Fruit fly (Drosophila melanogaster): ENCODE data around the gene Bulli.
A peak's percentile ranks its signal among the peaks of the same experiment; 100 is the strongest.

The Bulli gene

DNA sequence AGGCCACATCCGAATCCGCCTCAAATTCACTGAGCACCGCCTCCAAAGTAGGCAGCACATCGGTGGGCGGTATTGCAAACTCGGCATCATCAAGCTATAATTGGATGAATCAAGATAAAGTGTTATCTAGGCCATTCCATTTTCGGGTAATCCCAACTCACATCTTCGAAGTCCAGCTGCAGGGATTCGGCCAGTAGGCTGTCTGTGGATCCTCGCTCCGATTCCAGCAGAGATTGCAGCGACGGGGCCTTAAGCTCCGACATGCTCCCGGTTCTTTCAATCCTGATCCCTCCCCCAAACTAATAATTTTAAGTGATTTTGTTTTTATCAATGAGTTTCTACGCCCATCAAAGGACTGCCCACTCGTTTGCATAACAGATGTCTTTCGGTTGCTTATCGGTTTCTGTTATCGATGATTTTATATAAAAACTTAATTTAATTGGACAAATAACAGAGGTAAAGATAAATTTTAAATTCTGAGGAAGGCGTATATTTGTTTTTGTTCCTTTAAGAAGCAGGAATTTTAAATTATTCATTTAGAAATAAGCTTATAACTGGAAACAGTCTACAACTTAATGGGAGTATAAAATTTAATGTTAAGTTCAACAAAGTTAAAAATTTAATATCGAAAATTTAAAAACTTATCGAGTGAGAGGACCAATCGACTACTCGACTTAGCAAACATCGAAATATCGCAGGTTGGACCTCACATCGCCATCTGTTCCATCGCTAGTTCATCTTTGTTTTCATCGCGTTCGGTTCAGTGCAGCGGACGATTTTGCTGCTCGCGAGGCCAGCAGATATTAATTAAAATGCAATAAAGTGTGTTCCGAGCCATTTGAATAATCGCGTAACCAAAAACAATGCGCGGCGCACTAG, 6.7 kb downstream of the Bulli start, which contains the start of the genes Vps8 and sfl (continued):
- TF ChIP-seq oc (tag; optimal IDR thresholded peaks at IDR 0.05) (peak; percentile 6), CG17186 (GFP tag; optimal IDR thresholded peaks at IDR 0.05) (no peak), CG15479 (GFP tag; optimal IDR thresholded peaks at IDR 0.05) (no peak), Dll (GFP tag; IDR thresholded peaks at IDR 0.05; ENCODE audit: partially characterized antibody) (peak; percentile 91), CG3838 (GFP tag; optimal IDR thresholded peaks at IDR 0.05) (no peak), CG6765 (GFP tag; optimal IDR thresholded peaks at IDR 0.05) (peak; percentile 31), CG13424 (tag; optimal IDR thresholded peaks at IDR 0.05) (peak; percentile 12), Ada2b (GFP tag; IDR thresholded peaks at IDR 0.05) (no peak), mirr (GFP tag; optimal IDR thresholded peaks at IDR 0.05) (no peak), slbo (GFP tag; IDR thresholded peaks at IDR 0.05) (peak; percentile 58), Fer1 (GFP tag; optimal IDR thresholded peaks at IDR 0.05) (peak; percentile 24), CG4282 (GFP tag; optimal IDR thresholded peaks at IDR 0.05) (no peak), CG1529 (GFP tag; optimal IDR thresholded peaks at IDR 0.05) (no peak), unpg (GFP tag; optimal IDR thresholded peaks at IDR 0.05) (no peak), Bdp1 (GFP tag; optimal IDR thresholded peaks at IDR 0.05) (no peak), Deaf1 (tag; optimal IDR thresholded peaks at IDR 0.05) (peak; percentile 11), D19A (tag; optimal IDR thresholded peaks at IDR 0.05) (peak; percentile 6), Nf-YB (GFP tag; optimal IDR thresholded peaks at IDR 0.05) (peak; percentile 30), ab (GFP tag; optimal IDR thresholded peaks at IDR 0.05) (no peak), jumu (GFP tag; optimal IDR thresholded peaks at IDR 0.05) (no peak), grau (tag; optimal IDR thresholded peaks at IDR 0.05) (peak; percentile 33), H2.0 (GFP tag; IDR thresholded peaks at IDR 0.05) (no peak), NFAT (GFP tag; IDR thresholded peaks at IDR 0.05) (peak; percentile 46; the same call in 1 of the 2 replicates), CG10543 (GFP tag; optimal IDR thresholded peaks at IDR 0.05) (peak; percentile 30), phol (tag; optimal IDR thresholded peaks at IDR 0.05) (peak; percentile 56), tll (GFP tag; optimal IDR thresholded peaks at IDR 0.05) (peak in 1 of 2 experiments; percentile 20), CG32767 (GFP tag; IDR thresholded peaks at IDR 0.05) (no peak), pum (GFP tag; optimal IDR thresholded peaks at IDR 0.05) (peak; percentile 19), zen (tag; optimal IDR thresholded peaks at IDR 0.05) (no peak), Atf3 (GFP tag; optimal IDR thresholded peaks at IDR 0.05) (no peak), CrebB (tag; optimal IDR thresholded peaks at IDR 0.05) (no peak), CG1603 (tag; optimal IDR thresholded peaks at IDR 0.05) (peak; percentile 18), CG3065 (GFP tag; optimal IDR thresholded peaks at IDR 0.05) (no peak), CG8290 (GFP tag; optimal IDR thresholded peaks at IDR 0.05) (peak; percentile 32), CG8290 (tag; optimal IDR thresholded peaks at IDR 0.05) (peak; percentile 0 to 47), hkb (optimal IDR thresholded peaks at IDR 0.05) (no peak), hkb (GFP tag; IDR thresholded peaks at IDR 0.05) (peak; percentile 33; the same call in 1 of the 2 replicates), gro (GFP tag; optimal IDR thresholded peaks at IDR 0.05) (peak; percentile 18), CG43689 (GFP tag; IDR thresholded peaks at IDR 0.05) (no peak), mld (GFP tag; IDR thresholded peaks at IDR 0.05; ENCODE audit: partially characterized antibody) (peak; percentile 80; the same call in 2 of the 3 replicates), nerfin-1 (tag; optimal IDR thresholded peaks at IDR 0.05) (peak; percentile 38), da (GFP tag; optimal IDR thresholded peaks at IDR 0.05) (no peak), inv (GFP tag; IDR thresholded peaks at IDR 0.05; ENCODE audit: partially characterized antibody) (peak; percentile 82; the same call in 1 of the 2 replicates), Sin3A (optimal IDR thresholded peaks at IDR 0.05) (peak; percentile 69), HLH4C (GFP tag; IDR thresholded peaks at IDR 0.05; ENCODE audit: partially characterized antibody) (peak; percentile 90), bbx (GFP tag; IDR thresholded peaks at IDR 0.05; ENCODE audit: partially characterized antibody) (peak; percentile 87), lab (GFP tag; optimal IDR thresholded peaks at IDR 0.05) (peak; percentile 17), CG2129 (GFP tag; IDR thresholded peaks at IDR 0.05; ENCODE audit: partially characterized antibody) (peak; percentile 70; the same call in 1 of the 2 replicates), CG8944 (GFP tag; optimal IDR thresholded peaks at IDR 0.05) (no peak)

All from whole organism, embryonic.